Fruit fly (Drosophila melanogaster): ENCODE data around the gene Dyro.

DNA sequence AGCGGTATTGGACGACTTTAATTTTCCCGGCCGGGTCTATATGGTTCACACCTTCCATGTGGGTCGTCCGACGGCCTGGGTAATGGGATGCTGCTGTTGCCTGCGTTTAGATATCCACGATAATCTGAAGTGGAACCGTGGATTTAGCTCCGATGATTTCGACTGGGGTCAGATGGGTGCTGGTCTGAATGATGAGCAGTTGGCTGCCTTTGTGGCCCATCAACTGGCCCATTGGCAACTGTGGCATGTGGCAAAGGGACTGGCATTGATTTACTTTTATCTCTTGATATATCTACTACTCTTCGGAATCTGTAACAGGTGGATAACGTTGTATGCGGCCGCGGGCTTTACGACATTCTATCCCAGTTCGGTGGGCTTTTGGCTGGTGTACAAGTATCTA is 17.0 kb upstream of the Dyro start:
- no peak for TF ChIP-seq CG16863 (GFP tag; optimal IDR thresholded peaks at IDR 0.05)
- no peak for TF ChIP-seq shn (GFP tag; optimal IDR thresholded peaks at IDR 0.05)
- TF ChIP-seq cad (GFP tag; optimal IDR thresholded peaks at IDR 0.05) = no peak
- TF ChIP-seq Lhr (GFP tag; optimal IDR thresholded peaks at IDR 0.05) = no peak

Measured in whole organism, embryonic.